Worm (Caenorhabditis elegans) whole organism, early embryonic: Measurements from ENCODE around the gene W01C8.1.

Experiments used
- B0310.2 ChIP-seq: sonication (generic microtip); optimal IDR thresholded peaks from 2 replicates; lab custom pipeline; 2016; ENCODE audit warnings: mild to moderate bottlenecking, missing genetic modification characterization, missing compliant biosample characterization
- ama-1 ChIP-seq: fragments of 150-350 bp; optimal IDR thresholded peaks from 2 replicates; lab custom pipeline; 2014
- ceh-13 ChIP-seq: fragments of 200-800 bp; sonication (Bioruptor generic); optimal IDR thresholded peaks from 2 replicates; lab custom pipeline; 2018; ENCODE audit warnings: mild to moderate bottlenecking, missing genetic modification characterization, missing compliant biosample characterization
- ets-7 ChIP-seq: sonication (generic microtip); optimal IDR thresholded peaks from 2 replicates; lab custom pipeline; 2016; ENCODE audit warnings: missing genotype, missing genetic modification characterization, missing compliant biosample characterization
- flt-1 ChIP-seq: fragments of 200-800 bp; sonication (Bioruptor generic); IDR thresholded peaks from 2 replicates; pipeline ENCODE4 v1.3.6; 2022; ENCODE audit warnings: missing genetic modification characterization, missing compliant biosample characterization
- hmg-4 ChIP-seq: fragments of 200-800 bp; sonication (Bioruptor generic); optimal IDR thresholded peaks from 2 replicates; lab custom pipeline; 2018; ENCODE audit warnings: mild to moderate bottlenecking, missing genetic modification characterization, missing compliant biosample characterization
- scrt-1 ChIP-seq: fragments of 200-800 bp; sonication (Bioruptor generic); IDR thresholded peaks from 2 replicates; pipeline ENCODE4 v1.3.6; 2022; ENCODE audit warnings: missing genetic modification characterization, missing compliant biosample characterization
- sea-1 ChIP-seq: fragments of 200-800 bp; sonication (Bioruptor generic); conservative IDR thresholded peaks from 2 replicates; pipeline ENCODE4 v1.3.6; 2022; ENCODE audit warnings: missing genetic modification characterization, missing compliant biosample characterization
- tbx-11 ChIP-seq: fragments of 200-800 bp; sonication (Bioruptor generic); IDR thresholded peaks from 2 replicates; pipeline ENCODE4 v1.3.6; 2022; ENCODE audit warnings: missing genetic modification characterization, missing compliant biosample characterization
- tbx-37 ChIP-seq: fragments of 200-800 bp; sonication (Bioruptor generic); conservative IDR thresholded peaks from 2 replicates; pipeline ENCODE4 v1.3.6; 2022; ENCODE audit warnings: missing genetic modification reagents, missing genetic modification characterization, missing compliant biosample characterization

DNA sequence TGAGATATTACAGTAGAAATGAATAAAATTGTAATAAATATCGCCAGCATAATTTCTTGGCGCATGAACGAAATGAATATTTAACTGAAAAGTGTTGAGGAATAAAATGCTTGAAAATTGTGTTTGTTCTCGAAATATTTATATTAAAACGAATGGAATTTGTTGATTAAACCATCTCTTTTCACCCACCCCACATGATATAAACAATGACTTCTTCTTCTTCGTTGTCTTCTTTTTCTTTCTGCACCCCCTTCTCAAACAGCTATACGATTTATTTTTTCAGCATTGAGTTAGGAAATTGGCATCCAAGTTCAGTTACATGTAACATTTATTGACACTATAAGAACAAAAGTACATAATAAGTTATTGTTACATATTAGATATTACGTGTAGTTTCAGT is 27.9 kb downstream of the W01C8.1 start, which contains the start of gene C41G11.1:
- TF ChIP-seq ama-1 (lab: Kevin White, UChicago) (no peak), scrt-1 (GFP tag; lab: Robert Waterston, UW) (no peak), flt-1 (no peak), ets-7 (tag; lab: Kevin White, UChicago) (no peak), tbx-37 (GFP tag; lab: Robert Waterston, UW) (no peak), B0310.2 (no peak), ceh-13 (no peak), hmg-4 (GFP tag; lab: Kevin White, UChicago) (no peak), tbx-11 (no peak), sea-1 (GFP tag; lab: Robert Waterston, UW) (no peak)
